Fruit fly (Drosophila melanogaster) whole organism, prepupa: ENCODE measurements around the gene Cad86C.

Experiments used
- Blimp-1 ChIP-seq: fragments of 200-800 bp; sonication (Bioruptor generic); optimal IDR thresholded peaks from 3 replicates; lab custom pipeline; 2017; ENCODE audit warnings: missing biosample characterization, missing genetic modification characterization, mild to moderate bottlenecking, moderate library complexity, missing genetic modification reagents
- CG10631 ChIP-seq: fragments of 200-800 bp; sonication (Bioruptor generic); optimal IDR thresholded peaks from 2 replicates; lab custom pipeline; 2016; ENCODE audit warnings: missing biosample characterization, missing genetic modification characterization
- CG10669 ChIP-seq: fragments of 200-800 bp; sonication (Bioruptor generic); optimal IDR thresholded peaks from 3 replicates; lab custom pipeline; 2018; ENCODE audit warnings: missing biosample characterization, mild to moderate bottlenecking, missing genetic modification characterization, moderate library complexity
- CG11294 ChIP-seq: fragments of 200-800 bp; sonication (Bioruptor generic); IDR thresholded peaks from 2 replicates; pipeline ENCODE4 v1.3.6; 2022; ENCODE audit warnings: missing biosample characterization, missing genetic modification characterization
- CG11762 ChIP-seq: fragments of 200-800 bp; sonication (Bioruptor generic); optimal IDR thresholded peaks from 3 replicates; lab custom pipeline; 2016; ENCODE audit warnings: missing biosample characterization, missing genetic modification characterization; ENCODE audit not compliant: insufficient read depth
- CG11902 ChIP-seq: fragments of 200-800 bp; sonication (Bioruptor generic); optimal IDR thresholded peaks from 3 replicates; lab custom pipeline; 2016; ENCODE audit warnings: missing biosample characterization, missing genetic modification characterization
- CG15336 ChIP-seq: fragments of 200-800 bp; sonication (Bioruptor generic); IDR thresholded peaks from 2 replicates; pipeline ENCODE4 v1.3.6; 2022; ENCODE audit warnings: missing biosample characterization, missing genetic modification characterization
- CG1621 ChIP-seq: fragments of 200-800 bp; sonication (Bioruptor generic); optimal IDR thresholded peaks from 3 replicates; lab custom pipeline; 2018; ENCODE audit warnings: missing biosample characterization, mild to moderate bottlenecking, missing genetic modification characterization
- CG16779 ChIP-seq: fragments of 200-800 bp; sonication (Bioruptor generic); optimal IDR thresholded peaks from 3 replicates; lab custom pipeline; 2017; ENCODE audit warnings: missing biosample characterization, mild to moderate bottlenecking, missing genetic modification characterization
- CG3032 ChIP-seq: fragments of 200-800 bp; optimal IDR thresholded peaks from 2 replicates; lab custom pipeline; 2019; ENCODE audit warnings: missing biosample characterization, mild to moderate bottlenecking, missing genetic modification characterization, moderate library complexity
- CG31627 ChIP-seq: fragments of 200-800 bp; sonication (Bioruptor generic); optimal IDR thresholded peaks from 3 replicates; lab custom pipeline; 2016; ENCODE audit warnings: missing biosample characterization, missing genetic modification characterization
- CG34406 ChIP-seq: fragments of 200-800 bp; sonication (Bioruptor generic); optimal IDR thresholded peaks from 3 replicates; lab custom pipeline; 2016; ENCODE audit warnings: missing biosample characterization, missing genetic modification characterization
- CG3919 ChIP-seq: fragments of 200-800 bp; sonication (Bioruptor generic); optimal IDR thresholded peaks from 3 replicates; lab custom pipeline; 2016; ENCODE audit warnings: missing biosample characterization, missing genetic modification characterization
- CG4318 ChIP-seq: fragments of 200-800 bp; sonication (Bioruptor generic); optimal IDR thresholded peaks from 3 replicates; lab custom pipeline; 2017; ENCODE audit warnings: missing biosample characterization, mild to moderate bottlenecking, missing genetic modification characterization
- CG6163 ChIP-seq: fragments of 200-800 bp; sonication (Bioruptor generic); IDR thresholded peaks from 3 replicates; pipeline ENCODE4 v1.3.6; 2022; ENCODE audit warnings: missing biosample characterization, missing genetic modification characterization
- CG6276 ChIP-seq: fragments of 200-800 bp; sonication (Bioruptor generic); optimal IDR thresholded peaks from 2 replicates; lab custom pipeline; 2017; ENCODE audit warnings: missing biosample characterization, mild to moderate bottlenecking, missing genetic modification characterization
- CG6808 ChIP-seq: fragments of 200-800 bp; sonication (Bioruptor generic); optimal IDR thresholded peaks from 3 replicates; lab custom pipeline; 2017; ENCODE audit warnings: missing biosample characterization, missing genetic modification characterization, mild to moderate bottlenecking, moderate library complexity, missing genetic modification reagents
- CG6854 ChIP-seq: fragments of 200-800 bp; sonication (Bioruptor generic); optimal IDR thresholded peaks from 2 replicates; lab custom pipeline; 2017; ENCODE audit warnings: missing biosample characterization, mild to moderate bottlenecking, missing genetic modification characterization
- CG8119 ChIP-seq: fragments of 200-800 bp; sonication (Bioruptor generic); IDR thresholded peaks from 3 replicates; pipeline ENCODE4 v1.3.6; 2022; ENCODE audit warnings: missing biosample characterization, missing genetic modification characterization
- CG8319 ChIP-seq: fragments of 200-800 bp; sonication (Bioruptor generic); optimal IDR thresholded peaks from 3 replicates; lab custom pipeline; 2016; ENCODE audit warnings: missing biosample characterization, missing genetic modification characterization
- CG8632 ChIP-seq: fragments of 200-800 bp; sonication (Bioruptor generic); optimal IDR thresholded peaks from 3 replicates; lab custom pipeline; 2016; ENCODE audit warnings: missing biosample characterization, missing genetic modification characterization
- CG9139 ChIP-seq: fragments of 200-800 bp; sonication (Bioruptor generic); optimal IDR thresholded peaks from 3 replicates; lab custom pipeline; 2017; ENCODE audit warnings: missing biosample characterization, mild to moderate bottlenecking, missing genetic modification characterization
- Eip75B ChIP-seq: fragments of 200-800 bp; sonication (Bioruptor generic); optimal IDR thresholded peaks from 3 replicates; lab custom pipeline; 2016; ENCODE audit warnings: missing biosample characterization, missing genetic modification characterization
- Eip78C ChIP-seq: fragments of 200-800 bp; sonication (Bioruptor generic); peaks from one replicate; lab custom pipeline; 2016; ENCODE audit warnings: missing biosample characterization, missing genetic modification characterization
- Eip93F ChIP-seq: fragments of 200-800 bp; sonication (Bioruptor generic); optimal IDR thresholded peaks from 2 replicates; lab custom pipeline; 2016; ENCODE audit warnings: missing biosample characterization, mild to moderate bottlenecking, missing genetic modification characterization
- Ets21C ChIP-seq: fragments of 200-800 bp; sonication (Bioruptor generic); optimal IDR thresholded peaks from 3 replicates; lab custom pipeline; 2016; ENCODE audit warnings: missing biosample characterization, missing genetic modification characterization
- Gug ChIP-seq: fragments of 200-800 bp; sonication (Bioruptor generic); IDR thresholded peaks from 2 replicates; pipeline ENCODE4 v1.3.6; 2022; ENCODE audit warnings: missing biosample characterization, missing genetic modification characterization
- Hr39 ChIP-seq: fragments of 200-800 bp; sonication (Bioruptor generic); optimal IDR thresholded peaks from 2 replicates; lab custom pipeline; 2016; ENCODE audit warnings: missing biosample characterization, missing genetic modification characterization
- Hr4 ChIP-seq: fragments of 200-800 bp; sonication (Bioruptor generic); optimal IDR thresholded peaks from 3 replicates; lab custom pipeline; 2016; ENCODE audit warnings: missing biosample characterization, missing genetic modification characterization
- Lpt ChIP-seq: fragments of 200-800 bp; sonication (Bioruptor generic); optimal IDR thresholded peaks from 3 replicates; lab custom pipeline; 2016; ENCODE audit warnings: missing biosample characterization, missing genetic modification characterization
- Met ChIP-seq: fragments of 200-800 bp; sonication (Bioruptor generic); optimal IDR thresholded peaks from 3 replicates; lab custom pipeline; 2016; ENCODE audit warnings: missing biosample characterization, missing genetic modification characterization
- OdsH ChIP-seq: fragments of 200-800 bp; sonication (Bioruptor generic); optimal IDR thresholded peaks from 3 replicates; lab custom pipeline; 2016; ENCODE audit warnings: missing biosample characterization, missing genetic modification characterization
- Smox ChIP-seq: fragments of 200-800 bp; sonication (Bioruptor generic); optimal IDR thresholded peaks from 3 replicates; lab custom pipeline; 2016; ENCODE audit warnings: missing biosample characterization, missing genetic modification characterization
- Sox102F ChIP-seq: fragments of 200-800 bp; sonication (Bioruptor generic); optimal IDR thresholded peaks from 2 replicates; lab custom pipeline; 2016; ENCODE audit warnings: missing biosample characterization, mild to moderate bottlenecking, missing genetic modification characterization
- Sox15 ChIP-seq: fragments of 200-800 bp; sonication (Bioruptor generic); optimal IDR thresholded peaks from 3 replicates; lab custom pipeline; 2016; ENCODE audit warnings: missing biosample characterization, missing genetic modification characterization
- achi ChIP-seq: fragments of 200-800 bp; sonication (Bioruptor generic); optimal IDR thresholded peaks from 3 replicates; lab custom pipeline; 2016; ENCODE audit warnings: missing biosample characterization, missing genetic modification characterization
- acj6 ChIP-seq: fragments of 200-800 bp; sonication (Bioruptor generic); optimal IDR thresholded peaks from 3 replicates; lab custom pipeline; 2016; ENCODE audit warnings: missing biosample characterization, missing genetic modification characterization
- dac ChIP-seq: fragments of 200-800 bp; sonication (Bioruptor generic); optimal IDR thresholded peaks from 2 replicates; lab custom pipeline; 2017; ENCODE audit warnings: missing biosample characterization, mild to moderate bottlenecking, missing genetic modification characterization
- dsx ChIP-seq: fragments of 200-800 bp; optimal IDR thresholded peaks from 3 replicates; lab custom pipeline; 2019; ENCODE audit warnings: missing biosample characterization, mild to moderate bottlenecking, missing genetic modification characterization, moderate library complexity; ENCODE audit not compliant: poor library complexity, severe bottlenecking
- eg ChIP-seq: fragments of 200-800 bp; sonication (Bioruptor generic); IDR thresholded peaks from 3 replicates; pipeline ENCODE4 v1.3.6; 2022; ENCODE audit warnings: missing biosample characterization, missing genetic modification characterization
- esn ChIP-seq: fragments of 200-800 bp; sonication (Bioruptor generic); optimal IDR thresholded peaks from 2 replicates; lab custom pipeline; 2016; ENCODE audit warnings: missing biosample characterization, mild to moderate bottlenecking, missing genetic modification characterization, moderate library complexity
- fd85E ChIP-seq: fragments of 200-800 bp; sonication (Bioruptor generic); optimal IDR thresholded peaks from 3 replicates; lab custom pipeline; 2016; ENCODE audit warnings: missing biosample characterization, missing genetic modification characterization
- fkh ChIP-seq: fragments of 200-800 bp; sonication (Bioruptor generic); optimal IDR thresholded peaks from 3 replicates; lab custom pipeline; 2017; ENCODE audit warnings: missing biosample characterization, mild to moderate bottlenecking, missing genetic modification characterization, moderate library complexity
- net ChIP-seq: fragments of 200-800 bp; sonication (Bioruptor generic); optimal IDR thresholded peaks from 3 replicates; lab custom pipeline; 2016; ENCODE audit warnings: missing biosample characterization, missing genetic modification characterization
- salr ChIP-seq, 2 experiments: fragments of 200-800 bp; sonication (Bioruptor generic); optimal IDR thresholded peaks; 3 replicates each; lab custom pipeline; 2016 to 2018; ENCODE audit warnings: missing biosample characterization in 2 of 2, missing genetic modification characterization in 2 of 2, mild to moderate bottlenecking in 1 of 2
- spab ChIP-seq: fragments of 200-800 bp; sonication (Bioruptor generic); optimal IDR thresholded peaks from 2 replicates; lab custom pipeline; 2017; ENCODE audit warnings: missing biosample characterization, mild to moderate bottlenecking, missing genetic modification characterization, missing genetic modification reagents
- ss ChIP-seq, 2 experiments: fragments of 200-800 bp; sonication (Bioruptor generic); optimal IDR thresholded peaks; 2 replicates in 1 of 2; 3 replicates in 1 of 2; lab custom pipeline; 2017 to 2018; ENCODE audit warnings: mild to moderate bottlenecking in 2 of 2, missing biosample characterization in 2 of 2, missing genetic modification characterization in 2 of 2, moderate library complexity in 1 of 2
- topi ChIP-seq: fragments of 200-800 bp; sonication (Bioruptor generic); optimal IDR thresholded peaks from 3 replicates; lab custom pipeline; 2016; ENCODE audit warnings: missing biosample characterization, missing genetic modification characterization
- vri ChIP-seq: fragments of 200-800 bp; sonication (Bioruptor generic); optimal IDR thresholded peaks from 3 replicates; lab custom pipeline; 2016; ENCODE audit warnings: missing biosample characterization, mild to moderate bottlenecking, missing genetic modification characterization

Cad86C gene

dm6 chr3R:10826796-10827524 lies at the start of gene Cad86C:
Cad86C (plus strand) TSS chr3R:10827079.
- TF ChIP-seq fd85E (GFP tag; lab: Kevin White, UChicago), result peak; percentile 64
- TF ChIP-seq acj6 (GFP tag; lab: Kevin White, UChicago), result no peak
- no peak for TF ChIP-seq CG4318 (GFP tag; lab: Kevin White, UChicago)
- no peak for TF ChIP-seq CG31627
- peak; percentile 48 for TF ChIP-seq Lpt (GFP tag; lab: Kevin White, UChicago)
- no peak for TF ChIP-seq Smox (GFP tag; lab: Kevin White, UChicago)
- TF ChIP-seq OdsH (GFP tag; lab: Kevin White, UChicago), result no peak
- no peak for TF ChIP-seq CG8319 (GFP tag; lab: Kevin White, UChicago)
- TF ChIP-seq Eip75B (GFP tag; lab: Kevin White, UChicago), result no peak
- no peak for TF ChIP-seq Ets21C (GFP tag; lab: Kevin White, UChicago)
- TF ChIP-seq esn (GFP tag; lab: Kevin White, UChicago), result peak; percentile 15
- TF ChIP-seq Sox102F, result peak; percentile 47
- no peak for TF ChIP-seq Sox15
- peak; percentile 78 for TF ChIP-seq CG9139 (GFP tag; lab: Kevin White, UChicago)
- TF ChIP-seq CG6808 (GFP tag; lab: Kevin White, UChicago), result peak; percentile 47
- peak; percentile 63 for TF ChIP-seq CG1621
- TF ChIP-seq Eip93F (GFP tag; lab: Kevin White, UChicago), result no peak
- peak; percentile 52 for TF ChIP-seq CG3919 (GFP tag; lab: Kevin White, UChicago)
- TF ChIP-seq vri (GFP tag; lab: Kevin White, UChicago), result peak; percentile 11
- TF ChIP-seq CG10631, result no peak
- TF ChIP-seq CG10669 (GFP tag; lab: Kevin White, UChicago), result peak; percentile 17
- TF ChIP-seq Gug (GFP tag; lab: Robert Waterston, UW), result no peak
- TF ChIP-seq ss (GFP tag; optimal IDR thresholded peaks at IDR 0.05; lab: Kevin White, UChicago), result peak; percentile 57 to 77
- no peak for TF ChIP-seq salr (GFP tag; optimal IDR thresholded peaks at IDR 0.05; lab: Kevin White, UChicago)
- peak; percentile 67 for TF ChIP-seq CG6854 (GFP tag; lab: Kevin White, UChicago)
- no peak for TF ChIP-seq Hr39 (GFP tag; lab: Kevin White, UChicago)
- TF ChIP-seq Met (GFP tag; lab: Kevin White, UChicago), result no peak
- no peak for TF ChIP-seq CG11762 (GFP tag; lab: Kevin White, UChicago)
- peak; percentile 85 for TF ChIP-seq Eip78C (GFP tag; lab: Kevin White, UChicago)
- TF ChIP-seq CG16779 (tag; lab: Kevin White, UChicago), result peak; percentile 39
- TF ChIP-seq fkh, result peak; percentile 12
- TF ChIP-seq CG6163 (GFP tag; lab: Robert Waterston, UW), result peak; percentile 56; the same call in 2 of the 3 replicates
- TF ChIP-seq Blimp-1 (GFP tag; lab: Kevin White, UChicago), result no peak
- peak; percentile 66 for TF ChIP-seq CG6276 (GFP tag; lab: Kevin White, UChicago)
- TF ChIP-seq CG8632 (GFP tag; lab: Kevin White, UChicago), result no peak
- TF ChIP-seq CG8119 (GFP tag; lab: Robert Waterston, UW), result peak; percentile 65; the same call in 2 of the 3 replicates
- TF ChIP-seq eg (GFP tag; lab: Robert Waterston, UW), result peak; percentile 35; the same call in 2 of the 3 replicates
- no peak for TF ChIP-seq CG11294 (GFP tag; lab: Robert Waterston, UW)
- TF ChIP-seq CG11902, result no peak
- TF ChIP-seq net (GFP tag; lab: Kevin White, UChicago), result no peak
- TF ChIP-seq topi (GFP tag; lab: Kevin White, UChicago), result peak; percentile 33
- TF ChIP-seq spab, result peak; percentile 24
- no peak for TF ChIP-seq achi
- no peak for TF ChIP-seq CG34406 (GFP tag; lab: Kevin White, UChicago)
- peak; percentile 72 for TF ChIP-seq dsx (GFP tag; lab: Kevin White, UChicago)
- TF ChIP-seq dac (GFP tag; lab: Kevin White, UChicago), result no peak
- peak; percentile 26; the same call in 1 of the 2 replicates for TF ChIP-seq CG15336 (GFP tag; lab: Robert Waterston, UW)
- no peak for TF ChIP-seq CG3032
- no peak for TF ChIP-seq Hr4 (GFP tag; lab: Kevin White, UChicago)
- TF ChIP-seq, all 60 proteins: peak for 23
